Worm (Caenorhabditis elegans) whole organism, L1 larva: ENCODE data around the gene ZK1236.1.

Experiments used
- C16A3.4 ChIP-seq: fragments of 150-350 bp; optimal IDR thresholded peaks from 2 replicates; lab custom pipeline; 2014; ENCODE audit warnings: missing biosample characterization, missing genetic modification characterization
- C34B4.2 ChIP-seq: sonication (generic microtip); optimal IDR thresholded peaks from 2 replicates; lab custom pipeline; 2017; ENCODE audit warnings: mild to moderate bottlenecking, missing genetic modification characterization, missing compliant biosample characterization
- Y116A8C.19 ChIP-seq: sonication (generic microtip); optimal IDR thresholded peaks from 2 replicates; lab custom pipeline; 2016; ENCODE audit warnings: missing compliant biosample characterization, missing genetic modification characterization, borderline replicate concordance
- aha-1 ChIP-seq: fragments of 150-350 bp; optimal IDR thresholded peaks from 2 replicates; lab custom pipeline; 2014; ENCODE audit warnings: missing biosample characterization, missing genetic modification characterization
- alr-1 ChIP-seq: fragments of 200-800 bp; sonication (Bioruptor generic); optimal IDR thresholded peaks from 2 replicates; lab custom pipeline; 2018; ENCODE audit warnings: borderline replicate concordance, mild to moderate bottlenecking, missing genetic modification characterization, missing compliant biosample characterization
- aly-2 ChIP-seq: fragments of 150-350 bp; optimal IDR thresholded peaks from 2 replicates; lab custom pipeline; 2014; ENCODE audit warnings: missing biosample characterization, missing genetic modification characterization
- ceh-63 ChIP-seq: fragments of 200-800 bp; sonication (Bioruptor generic); optimal IDR thresholded peaks from 2 replicates; lab custom pipeline; 2018; ENCODE audit warnings: mild to moderate bottlenecking, missing genetic modification characterization, missing compliant biosample characterization
- ceh-82 ChIP-seq, 3 experiments: fragments of 150-350 bp in 1 of 3; sonication (generic microtip) in 2 of 3; optimal IDR thresholded peaks; 2 replicates each; lab custom pipeline; 2014 to 2017; ENCODE audit warnings: missing biosample characterization in 3 of 3, missing genetic modification characterization in 3 of 3
- dpl-1 ChIP-seq, 3 experiments: fragments of 150-350 bp in 2 of 3; sonication (generic microtip) in 1 of 3; optimal IDR thresholded peaks; 2 replicates each; lab custom pipeline; 2014 to 2017; ENCODE audit warnings: missing biosample characterization in 3 of 3, missing genetic modification characterization in 3 of 3, missing genetic modification reagents in 3 of 3
- dsc-1 ChIP-seq: sonication (generic microtip); optimal IDR thresholded peaks from 2 replicates; lab custom pipeline; 2016; ENCODE audit warnings: mild to moderate bottlenecking, missing genetic modification characterization, missing compliant biosample characterization
- efl-1 ChIP-seq, 4 experiments: fragments of 150-350 bp; optimal IDR thresholded peaks in 3 of 4; peaks in 1 of 4; 1 replicate in 1 of 4; 2 replicates in 3 of 4; lab custom pipeline; 2014; ENCODE audit warnings: missing biosample characterization in 2 of 4, missing genetic modification characterization in 2 of 4, missing genetic modification reagents in 2 of 4
- egl-13 ChIP-seq: sonication (generic microtip); optimal IDR thresholded peaks from 2 replicates; lab custom pipeline; 2016; ENCODE audit warnings: missing genotype, missing genetic modification reagents, missing genetic modification characterization, missing compliant biosample characterization
- egl-27 ChIP-seq, 2 experiments: fragments of 150-350 bp in 1 of 2; sonication (generic microtip); optimal IDR thresholded peaks; 3 replicates each; lab custom pipeline; 2017 to 2018; ENCODE audit warnings: missing biosample characterization in 2 of 2, missing genetic modification characterization in 2 of 2, missing genetic modification reagents in 2 of 2
- elt-2 ChIP-seq: sonication (generic microtip); optimal IDR thresholded peaks from 2 replicates; lab custom pipeline; 2016; ENCODE audit warnings: missing genetic modification characterization, mild to moderate bottlenecking, inconsistent platforms, missing compliant biosample characterization, missing genetic modification reagents
- elt-3 ChIP-seq, 6 experiments: fragments of 150-350 bp in 1 of 6; sonication (generic microtip); optimal IDR thresholded peaks; 2 replicates each; lab custom pipeline; 2017 to 2018; ENCODE audit warnings: missing biosample characterization in 6 of 6, missing genetic modification characterization in 6 of 6, inconsistent platforms in 1 of 6
- ets-5 ChIP-seq: fragments of 200-800 bp; sonication (Bioruptor generic); IDR thresholded peaks from 2 replicates; pipeline ENCODE4 v1.3.6; 2022; ENCODE audit warnings: missing genetic modification characterization, missing compliant biosample characterization
- fkh-4 ChIP-seq: sonication (generic microtip); optimal IDR thresholded peaks from 2 replicates; lab custom pipeline; 2016; ENCODE audit warnings: missing compliant biosample characterization, missing genetic modification characterization, borderline replicate concordance
- grh-1 ChIP-seq: fragments of 200-800 bp; sonication (Bioruptor generic); IDR thresholded peaks from 2 replicates; pipeline ENCODE4 v1.3.6; 2022; ENCODE audit warnings: missing genetic modification reagents, missing genetic modification characterization, missing compliant biosample characterization
- hlh-17 ChIP-seq: fragments of 200-800 bp; sonication (Bioruptor generic); optimal IDR thresholded peaks from 2 replicates; lab custom pipeline; 2018; ENCODE audit warnings: missing genetic modification characterization, mild to moderate bottlenecking, missing compliant biosample characterization, moderate library complexity, borderline replicate concordance
- hpl-2 ChIP-seq: fragments of 150-350 bp; optimal IDR thresholded peaks from 2 replicates; lab custom pipeline; 2014; ENCODE audit warnings: missing biosample characterization, missing genetic modification reagents, missing genetic modification characterization
- jun-1 ChIP-seq: fragments of 150-350 bp; optimal IDR thresholded peaks from 2 replicates; lab custom pipeline; 2014; ENCODE audit warnings: missing biosample characterization, missing genetic modification reagents, missing genetic modification characterization
- lin-14 ChIP-seq: fragments of 200-800 bp; sonication (Bioruptor generic); optimal IDR thresholded peaks from 2 replicates; lab custom pipeline; 2018; ENCODE audit warnings: mild to moderate bottlenecking, missing genetic modification characterization, moderate library complexity, missing compliant biosample characterization
- lin-35 ChIP-seq, 2 experiments: fragments of 150-350 bp; optimal IDR thresholded peaks; 2 replicates each; lab custom pipeline; 2014; ENCODE audit warnings: missing biosample characterization in 2 of 2, missing genetic modification characterization in 2 of 2, missing genetic modification reagents in 2 of 2
- lin-39 ChIP-seq: fragments of 150-350 bp; optimal IDR thresholded peaks from 2 replicates; lab custom pipeline; 2014; ENCODE audit warnings: missing biosample characterization, missing genetic modification reagents, missing genetic modification characterization
- lir-3 ChIP-seq: sonication (generic microtip); optimal IDR thresholded peaks from 2 replicates; lab custom pipeline; 2016; ENCODE audit warnings: mild to moderate bottlenecking, missing genetic modification characterization, moderate library complexity, missing compliant biosample characterization; ENCODE audit not compliant: poor library complexity
- lsy-2 ChIP-seq, 2 experiments: fragments of 150-350 bp; optimal IDR thresholded peaks; 2 replicates each; lab custom pipeline; 2014; ENCODE audit warnings: missing biosample characterization in 2 of 2, missing genetic modification characterization in 2 of 2
- mdl-1 ChIP-seq, 2 experiments: fragments of 150-350 bp; optimal IDR thresholded peaks; 2 replicates each; lab custom pipeline; 2014 to 2017; ENCODE audit warnings: missing biosample characterization in 2 of 2, missing genetic modification characterization in 2 of 2, inconsistent platforms in 1 of 2
- nhr-19 ChIP-seq: fragments of 200-800 bp; sonication (Bioruptor generic); conservative IDR thresholded peaks from 2 replicates; pipeline ENCODE4 v1.3.6; 2022; ENCODE audit warnings: missing genetic modification characterization, missing compliant biosample characterization
- nhr-20 ChIP-seq: sonication (generic microtip); optimal IDR thresholded peaks from 2 replicates; lab custom pipeline; 2016; ENCODE audit warnings: mild to moderate bottlenecking, missing genetic modification characterization, missing compliant biosample characterization
- nhr-237 ChIP-seq: fragments of 150-350 bp; optimal IDR thresholded peaks from 2 replicates; lab custom pipeline; 2014; ENCODE audit warnings: missing biosample characterization, missing genetic modification characterization
- nhr-47 ChIP-seq: sonication (generic microtip); optimal IDR thresholded peaks from 2 replicates; lab custom pipeline; 2016; ENCODE audit warnings: mild to moderate bottlenecking, missing genetic modification characterization, moderate library complexity, missing compliant biosample characterization
- nhr-71 ChIP-seq: sonication (generic microtip); optimal IDR thresholded peaks from 2 replicates; lab custom pipeline; 2016; ENCODE audit warnings: mild to moderate bottlenecking, missing genetic modification characterization, moderate library complexity, missing compliant biosample characterization
- nhr-77 ChIP-seq: fragments of 150-350 bp; optimal IDR thresholded peaks from 2 replicates; lab custom pipeline; 2014; ENCODE audit warnings: missing biosample characterization, missing genetic modification characterization
- nhr-90 ChIP-seq: sonication (generic microtip); optimal IDR thresholded peaks from 2 replicates; lab custom pipeline; 2016; ENCODE audit warnings: mild to moderate bottlenecking, missing genetic modification characterization, missing compliant biosample characterization; ENCODE audit not compliant: poor library complexity
- pqm-1 ChIP-seq: sonication (generic microtip); optimal IDR thresholded peaks from 3 replicates; lab custom pipeline; 2017; ENCODE audit warnings: missing biosample characterization, missing genetic modification characterization
- skn-1 ChIP-seq: fragments of 150-350 bp; optimal IDR thresholded peaks from 2 replicates; lab custom pipeline; 2014; ENCODE audit warnings: missing biosample characterization, missing genetic modification characterization
- snpc-4 ChIP-seq: fragments of 150-350 bp; optimal IDR thresholded peaks from 2 replicates; lab custom pipeline; 2014; ENCODE audit warnings: missing biosample characterization, missing genetic modification characterization
- snu-23 ChIP-seq: sonication (generic microtip); optimal IDR thresholded peaks from 2 replicates; lab custom pipeline; 2016; ENCODE audit warnings: missing genetic modification characterization, missing compliant biosample characterization
- sptf-1 ChIP-seq: fragments of 150-350 bp; optimal IDR thresholded peaks from 2 replicates; lab custom pipeline; 2014; ENCODE audit warnings: missing biosample characterization, missing genetic modification characterization
- sup-37 ChIP-seq: fragments of 200-800 bp; sonication (Bioruptor generic); optimal IDR thresholded peaks from 2 replicates; lab custom pipeline; 2018; ENCODE audit warnings: mild to moderate bottlenecking, missing genetic modification characterization, missing compliant biosample characterization
- unc-130 ChIP-seq: fragments of 150-350 bp; optimal IDR thresholded peaks from 2 replicates; lab custom pipeline; 2017; ENCODE audit warnings: missing biosample characterization, missing genetic modification characterization, inconsistent platforms
- unc-62 ChIP-seq: fragments of 150-350 bp; optimal IDR thresholded peaks from 2 replicates; lab custom pipeline; 2014; ENCODE audit warnings: missing biosample characterization, missing genetic modification reagents, missing genetic modification characterization
- unc-98 ChIP-seq: fragments of 200-800 bp; sonication (Bioruptor generic); IDR thresholded peaks from 2 replicates; pipeline ENCODE4 v1.3.6; 2022; ENCODE audit warnings: missing genetic modification characterization, missing compliant biosample characterization
- xbp-1 ChIP-seq: sonication (generic microtip); optimal IDR thresholded peaks from 2 replicates; lab custom pipeline; 2016; ENCODE audit warnings: missing genetic modification characterization, missing compliant biosample characterization
- ztf-11 ChIP-seq, 2 experiments: sonication (generic microtip); optimal IDR thresholded peaks; 2 replicates each; lab custom pipeline; 2016 to 2017; ENCODE audit warnings: missing genetic modification characterization in 2 of 2, missing biosample characterization in 1 of 2, missing compliant biosample characterization in 1 of 2
- ztf-4 ChIP-seq: fragments of 150-350 bp; optimal IDR thresholded peaks from 2 replicates; lab custom pipeline; 2014; ENCODE audit warnings: missing biosample characterization, missing genetic modification characterization

Gene ZK1236.1

ce11 chrIII:8403507-8403906 is 25.6 kb upstream of the ZK1236.1 start, which contains the start of gene cutc-1:
Gene cutc-1, minus strand, starts transcription at chrIII:8403607.
- TF ChIP-seq ceh-63 (no peak), alr-1 (tag; lab: Kevin White, UChicago) (no peak), lsy-2 (tag; optimal IDR thresholded peaks at IDR 0.05; lab: Kevin White, UChicago) (no peak), pqm-1 (tag; lab: Kevin White, UChicago) (no peak), nhr-47 (no peak), nhr-19 (GFP tag; lab: Robert Waterston, UW) (no peak), lir-3 (no peak), hpl-2 (no peak), C34B4.2 (tag; lab: Kevin White, UChicago) (no peak), nhr-77 (tag; lab: Kevin White, UChicago) (no peak), lin-39 (tag; lab: Kevin White, UChicago) (no peak)

- TF ChIP-seq fkh-4 (tag; lab: Kevin White, UChicago) (no peak), efl-1 (optimal IDR thresholded peaks at IDR 0.05; lab: Kevin White, UChicago) (no peak), efl-1 (GFP tag; optimal IDR thresholded peaks at IDR 0.05 in 1 of 2; lab: Kevin White, UChicago) (peak in 1 of 2 experiments; percentile 92), snpc-4 (tag; lab: Kevin White, UChicago) (no peak), dpl-1 (GFP tag; optimal IDR thresholded peaks at IDR 0.05; lab: Kevin White, UChicago) (peak in 1 of 3 experiments; percentile 27), pqm-1 (tag; lab: Kevin White, UChicago) (no peak), lin-14 (peak; percentile 7), mdl-1 (tag; optimal IDR thresholded peaks at IDR 0.05; lab: Kevin White, UChicago) (no peak), xbp-1 (tag; lab: Kevin White, UChicago) (peak; percentile 51), lsy-2 (tag; optimal IDR thresholded peaks at IDR 0.05; lab: Kevin White, UChicago) (peak in 1 of 2 experiments; percentile 31)
Measured at ce11 chrIII:8405449-8405962, 23.6 kb upstream of the ZK1236.1 start, which contains the start of the genes ubxn-4 and cyy-1. Gene ubxn-4, minus strand, starts transcription at chrIII:8405562. Gene cyy-1, plus strand, starts transcription at chrIII:8405874.

- TF ChIP-seq unc-62 (GFP tag; lab: Kevin White, UChicago) (no peak), unc-98 (GFP tag; lab: Robert Waterston, UW) (no peak), ceh-82 (tag; optimal IDR thresholded peaks at IDR 0.05; lab: Kevin White, UChicago) (no peak), nhr-237 (no peak), aha-1 (no peak), egl-13 (tag; lab: Kevin White, UChicago) (no peak), sptf-1 (no peak), elt-2 (tag; lab: Kevin White, UChicago) (no peak), sup-37 (no peak), nhr-20 (tag; lab: Kevin White, UChicago) (no peak), skn-1 (tag; lab: Kevin White, UChicago) (no peak), lin-14 (no peak), hlh-17 (GFP tag; lab: Kevin White, UChicago) (no peak), aly-2 (tag; lab: Kevin White, UChicago) (no peak), unc-130 (tag; lab: Kevin White, UChicago) (no peak), snu-23 (GFP tag; lab: Kevin White, UChicago) (no peak)
Measured at ce11 chrIII:8409166-8409565, 19.9 kb upstream of the ZK1236.1 start, which contains the start of gene ZK353.9. Gene ZK353.9, plus strand, starts transcription at chrIII:8409496.

ce11 chrIII:8410747-8411146 is 18.4 kb upstream of the ZK1236.1 start:
- no peak for TF ChIP-seq ets-5 (GFP tag; lab: Robert Waterston, UW)
- TF ChIP-seq snpc-4 (tag; lab: Kevin White, UChicago): no peak
- TF ChIP-seq grh-1: no peak
- no peak for TF ChIP-seq ztf-4 (tag; lab: Kevin White, UChicago)
- TF ChIP-seq dsc-1 (tag; lab: Kevin White, UChicago): no peak
- TF ChIP-seq jun-1 (tag; lab: Kevin White, UChicago): no peak
- TF ChIP-seq ceh-63: no peak
- no peak for TF ChIP-seq ztf-11 (tag; optimal IDR thresholded peaks at IDR 0.05; lab: Kevin White, UChicago)
- no peak for TF ChIP-seq nhr-90 (tag; lab: Kevin White, UChicago)
- no peak for TF ChIP-seq egl-27 (tag; optimal IDR thresholded peaks at IDR 0.05; lab: Kevin White, UChicago)
- TF ChIP-seq unc-98 (GFP tag; lab: Robert Waterston, UW): no peak
- no peak for TF ChIP-seq Y116A8C.19 (tag; lab: Kevin White, UChicago)
- no peak for TF ChIP-seq lin-35 (GFP tag; optimal IDR thresholded peaks at IDR 0.05; lab: Kevin White, UChicago)
- TF ChIP-seq elt-3 (tag; optimal IDR thresholded peaks at IDR 0.05; lab: Kevin White, UChicago): no peak
- no peak for TF ChIP-seq C16A3.4
- TF ChIP-seq egl-13 (tag; lab: Kevin White, UChicago): no peak
- TF ChIP-seq nhr-71 (tag; lab: Kevin White, UChicago): no peak
